Worm (Caenorhabditis elegans): ENCODE results near the gene srbc-68.

DNA sequence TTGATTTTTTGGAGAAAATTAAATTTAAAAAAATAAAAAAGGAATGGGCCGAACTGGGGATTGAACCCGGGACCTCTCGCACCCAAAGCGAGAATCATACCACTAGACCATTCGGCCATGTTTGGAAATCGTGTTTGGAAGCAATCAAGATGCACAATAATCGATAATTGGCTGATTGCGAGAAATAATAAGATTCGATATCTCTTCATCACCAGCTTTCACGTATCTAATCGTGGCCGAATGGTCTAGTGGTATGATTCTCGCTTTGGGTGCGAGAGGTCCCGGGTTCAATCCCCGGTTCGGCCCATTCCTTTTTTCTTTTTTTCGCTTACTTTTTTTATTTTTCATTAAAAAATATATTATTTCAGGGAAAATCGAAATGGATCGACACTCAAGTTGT is 35.7 kb upstream of the srbc-68 start:
- TF ChIP-seq snpc-4 (tag; optimal IDR thresholded peaks at IDR 0.05) (no peak), ztf-4 (tag; optimal IDR thresholded peaks at IDR 0.05) (no peak), ZK546.5 (tag; optimal IDR thresholded peaks at IDR 0.05) (no peak)

Measured in whole organism, L3 larva.